Fruit fly (Drosophila melanogaster): ENCODE results near the gene mex1.

mex1 gene

dm6 chr3L:15537916-15538581 is 18.7 kb upstream of the mex1 start (continued):
- no peak for TF ChIP-seq Oaz (GFP tag; IDR thresholded peaks at IDR 0.05)
- peak; percentile 19 for TF ChIP-seq chn (GFP tag; optimal IDR thresholded peaks at IDR 0.05)
- peak; percentile 15 for TF ChIP-seq Nf-YC (tag; optimal IDR thresholded peaks at IDR 0.05)
- no peak for TF ChIP-seq aop (GFP tag; IDR thresholded peaks at IDR 0.05)
- TF ChIP-seq pros (GFP tag; optimal IDR thresholded peaks at IDR 0.05), result no peak
- TF ChIP-seq gt (GFP tag; IDR thresholded peaks at IDR 0.05), result no peak
- no peak for TF ChIP-seq CkIIα-i1 (GFP tag; IDR thresholded peaks at IDR 0.05)
- peak; percentile 7 for TF ChIP-seq fd3F (GFP tag; optimal IDR thresholded peaks at IDR 0.05)
- TF ChIP-seq trem (tag; optimal IDR thresholded peaks at IDR 0.05), result peak; percentile 62
- TF ChIP-seq CG16863 (GFP tag; optimal IDR thresholded peaks at IDR 0.05), result peak; percentile 47
- peak; percentile 28; the same call in 2 of the 3 replicates for TF ChIP-seq Dbx (GFP tag; IDR thresholded peaks at IDR 0.05)
- TF ChIP-seq CG12219 (GFP tag; optimal IDR thresholded peaks at IDR 0.05), result peak; percentile 0
- TF ChIP-seq lab (GFP tag; optimal IDR thresholded peaks at IDR 0.05), result peak; percentile 68
- TF ChIP-seq CG30020 (tag; optimal IDR thresholded peaks at IDR 0.05), result no peak
- TF ChIP-seq yki (optimal IDR thresholded peaks at IDR 0.05), result no peak
- TF ChIP-seq Atf6 (GFP tag; IDR thresholded peaks at IDR 0.05), result no peak; the same call in 1 of the 2 replicates
- TF ChIP-seq CG15073 (GFP tag; optimal IDR thresholded peaks at IDR 0.05), result no peak
- no peak for TF ChIP-seq sna (GFP tag; IDR thresholded peaks at IDR 0.05; ENCODE audit: partially characterized antibody)
- no peak for TF ChIP-seq kni (GFP tag; optimal IDR thresholded peaks at IDR 0.05)
- no peak for TF ChIP-seq pho (GFP tag; optimal IDR thresholded peaks at IDR 0.05)
- TF ChIP-seq CTCF (GFP tag; optimal IDR thresholded peaks at IDR 0.05), result peak; percentile 15
- no peak for TF ChIP-seq NC2β (GFP tag; optimal IDR thresholded peaks at IDR 0.05)
- TF ChIP-seq mam (GFP tag; optimal IDR thresholded peaks at IDR 0.05), result peak; percentile 45
- TF ChIP-seq CG10274 (GFP tag; optimal IDR thresholded peaks at IDR 0.05), result peak; percentile 47
- TF ChIP-seq Dip2 (GFP tag; IDR thresholded peaks at IDR 0.05), result no peak
- no peak for TF ChIP-seq CrebB (tag; optimal IDR thresholded peaks at IDR 0.05)
- peak; percentile 33 for TF ChIP-seq tap (tag; optimal IDR thresholded peaks at IDR 0.05)
- no peak for TF ChIP-seq hkb (optimal IDR thresholded peaks at IDR 0.05)
- TF ChIP-seq hkb (GFP tag; IDR thresholded peaks at IDR 0.05), result 0 out of 2 replicates have a peak, but pooled peaks have one; percentile 54
- TF ChIP-seq Fer1 (GFP tag; optimal IDR thresholded peaks at IDR 0.05), result peak; percentile 55
- TF ChIP-seq Trl (optimal IDR thresholded peaks at IDR 0.05), result no peak
- TF ChIP-seq Trl (GFP tag; optimal IDR thresholded peaks at IDR 0.05), result peak; percentile 52
- TF ChIP-seq dmrt11E (tag; optimal IDR thresholded peaks at IDR 0.05), result peak; percentile 79
- peak; percentile 15 for TF ChIP-seq CG11723 (GFP tag; optimal IDR thresholded peaks at IDR 0.05)
- TF ChIP-seq inv (GFP tag; IDR thresholded peaks at IDR 0.05; ENCODE audit: partially characterized antibody), result no peak
- TF ChIP-seq tgo (GFP tag; IDR thresholded peaks at IDR 0.05), result peak; percentile 61
- no peak for TF ChIP-seq Sry-β (GFP tag; optimal IDR thresholded peaks at IDR 0.05)
- peak; percentile 74 for TF ChIP-seq zen (tag; optimal IDR thresholded peaks at IDR 0.05)
- peak in 1 of 2 experiments; percentile 74 for TF ChIP-seq eve (GFP tag; optimal IDR thresholded peaks at IDR 0.05)
- no peak for TF ChIP-seq peb (GFP tag; IDR thresholded peaks at IDR 0.05)
- TF ChIP-seq dan (GFP tag; IDR thresholded peaks at IDR 0.05), result no peak
- TF ChIP-seq CG17829 (tag; optimal IDR thresholded peaks at IDR 0.05), result peak; percentile 76
- no peak; the same call in 1 of the 2 replicates for TF ChIP-seq H2.0 (GFP tag; IDR thresholded peaks at IDR 0.05)
- TF ChIP-seq CG8281 (tag; optimal IDR thresholded peaks at IDR 0.05), result peak; percentile 49
- no peak for TF ChIP-seq CG12769 (tag; optimal IDR thresholded peaks at IDR 0.05)
- TF ChIP-seq CG15479 (GFP tag; optimal IDR thresholded peaks at IDR 0.05), result peak; percentile 96
- TF ChIP-seq ara (GFP tag; IDR thresholded peaks at IDR 0.05), result peak; percentile 42; the same call in 1 of the 2 replicates
- TF ChIP-seq tin (GFP tag; optimal IDR thresholded peaks at IDR 0.05), result peak; percentile 48
- TF ChIP-seq CG12659 (GFP tag; optimal IDR thresholded peaks at IDR 0.05), result peak; percentile 65
- no peak for TF ChIP-seq CG1832 (GFP tag; optimal IDR thresholded peaks at IDR 0.05)
- TF ChIP-seq pan (optimal IDR thresholded peaks at IDR 0.05), result no peak
- TF ChIP-seq pan (GFP tag; optimal IDR thresholded peaks at IDR 0.05 in 1 of 2, IDR thresholded peaks at IDR 0.05 in 1 of 2), result peak in 1 of 2 experiments; percentile 66

All from whole organism, embryonic.